Fruit fly (Drosophila melanogaster): ENCODE results near the gene PH4alphaSG1.

The PH4alphaSG1 gene

dm6 chr3R:30514255-30514827, 8.9 kb upstream of the PH4alphaSG1 start, which contains the start of the genes CG31524 and CG9698:
Gene CG31524, minus strand, starts transcription at chr3R:30514355.
Gene CG9698, plus strand, starts transcription at chr3R:30514777.
- no peak for TF ChIP-seq noc (tag; optimal IDR thresholded peaks at IDR 0.05)

dm6 chr3R:30512114-30512513, 6.7 kb upstream of the PH4alphaSG1 start, which contains the start of gene PH4alphaNE2:
Gene PH4alphaNE2, minus strand, starts transcription at chr3R:30512214.
- TF ChIP-seq noc (tag; optimal IDR thresholded peaks at IDR 0.05): no peak

dm6 chr3R:30507723-30508122, 2.3 kb upstream of the PH4alphaSG1 start, which contains the start of gene CG34041:
Gene CG34041, plus strand, starts transcription at chr3R:30508023.
- no peak for TF ChIP-seq noc (tag; optimal IDR thresholded peaks at IDR 0.05)

dm6 chr3R:30503406-30503805, 2.1 kb downstream of the PH4alphaSG1 start, which contains the start of gene CG31371:
Gene CG31371, minus strand, starts transcription at chr3R:30503506.
- no peak for TF ChIP-seq noc (tag; optimal IDR thresholded peaks at IDR 0.05)

dm6 chr3R:30501174-30501573, 4.3 kb downstream of the PH4alphaSG1 start:
- TF ChIP-seq noc (tag; optimal IDR thresholded peaks at IDR 0.05): peak; percentile 36

- TF ChIP-seq noc (tag; optimal IDR thresholded peaks at IDR 0.05): no peak
These were observed 5.2 kb downstream of the PH4alphaSG1 start, which contains the start of gene PH4alphaNE1 for dm6 chr3R:30500226-30500625. Gene PH4alphaNE1, minus strand, starts transcription at chr3R:30500326.

dm6 chr3R:30496103-30496858, 9.2 kb downstream of the PH4alphaSG1 start, which contains the start of gene PH4alphaMP:
Gene PH4alphaMP, minus strand, starts transcription at chr3R:30496153.
- no peak for TF ChIP-seq noc (tag; optimal IDR thresholded peaks at IDR 0.05)

dm6 chr3R:30489797-30490196, 15.7 kb downstream of the PH4alphaSG1 start, which contains the start of gene PH4alphaSG2:
Gene PH4alphaSG2, plus strand, starts transcription at chr3R:30490074.
- TF ChIP-seq noc (tag; optimal IDR thresholded peaks at IDR 0.05): peak; percentile 11

dm6 chr3R:30488663-30489062, 16.8 kb downstream of the PH4alphaSG1 start, which contains the start of gene Jon99Fi:
Gene Jon99Fi, plus strand, starts transcription at chr3R:30488963.
- TF ChIP-seq noc (tag; optimal IDR thresholded peaks at IDR 0.05): peak; percentile 47

dm6 chr3R:30487828-30488227, 17.6 kb downstream of the PH4alphaSG1 start, which contains the start of gene Jon99Fii:
Gene Jon99Fii, minus strand, starts transcription at chr3R:30487928.
- no peak for TF ChIP-seq noc (tag; optimal IDR thresholded peaks at IDR 0.05)

- TF ChIP-seq noc (tag; optimal IDR thresholded peaks at IDR 0.05): no peak
These were observed 29.1 kb downstream of the PH4alphaSG1 start, which contains the start of gene spdo for dm6 chr3R:30476367-30476766. Gene spdo, plus strand, starts transcription at chr3R:30476684.

- no peak for TF ChIP-seq noc (tag; optimal IDR thresholded peaks at IDR 0.05)
These were observed 29.6 kb downstream of the PH4alphaSG1 start for dm6 chr3R:30475910-30476309.

dm6 chr3R:30474667-30475213, 30.7 kb downstream of the PH4alphaSG1 start:
- no peak for TF ChIP-seq noc (tag; optimal IDR thresholded peaks at IDR 0.05)

dm6 chr3R:30472331-30472730, 33.1 kb downstream of the PH4alphaSG1 start:
- TF ChIP-seq noc (tag; optimal IDR thresholded peaks at IDR 0.05): no peak

dm6 chr3R:30470690-30471089, 34.8 kb downstream of the PH4alphaSG1 start:
- no peak for TF ChIP-seq noc (tag; optimal IDR thresholded peaks at IDR 0.05)

- TF ChIP-seq noc (tag; optimal IDR thresholded peaks at IDR 0.05): no peak
These were observed 38.4 kb downstream of the PH4alphaSG1 start for dm6 chr3R:30467062-30467461.
